Fruit fly (Drosophila melanogaster) whole organism, embryonic: Measurements from ENCODE around the gene CG15358.

ENCODE experiments used
- Atf3 ChIP-seq: fragments of 200-800 bp; sonication (Bioruptor generic); optimal IDR thresholded peaks from 3 replicates; lab custom pipeline; 2016; ENCODE audit warnings: missing biosample characterization, missing genetic modification characterization
- Bgb ChIP-seq: fragments of 200-800 bp; sonication (Bioruptor generic); IDR thresholded peaks from 2 replicates; pipeline ENCODE4 v1.3.6; 2022; ENCODE audit warnings: missing biosample characterization, missing genetic modification characterization; ENCODE audit not compliant: partially characterized antibody
- C15 ChIP-seq: fragments of 200-800 bp; sonication (Bioruptor generic); IDR thresholded peaks from 3 replicates; pipeline ENCODE4 v1.3.6; 2022; ENCODE audit warnings: missing biosample characterization, missing genetic modification characterization
- CG10267 ChIP-seq: fragments of 200-800 bp; sonication (Bioruptor generic); optimal IDR thresholded peaks from 2 replicates; lab custom pipeline; 2018; ENCODE audit warnings: missing biosample characterization, mild to moderate bottlenecking, missing genetic modification characterization, moderate library complexity
- CG10959 ChIP-seq: fragments of 200-800 bp; sonication (Bioruptor generic); IDR thresholded peaks from 2 replicates; pipeline ENCODE4 v1.3.6; 2022; ENCODE audit warnings: missing biosample characterization, missing genetic modification characterization
- CG11247 ChIP-seq: fragments of 200-800 bp; sonication (Bioruptor generic); IDR thresholded peaks from 2 replicates; pipeline ENCODE4 v1.3.6; 2022; ENCODE audit warnings: missing biosample characterization, missing genetic modification characterization
- CG13424 ChIP-seq: fragments of 200-800 bp; sonication (Bioruptor generic); optimal IDR thresholded peaks from 2 replicates; lab custom pipeline; 2019; ENCODE audit warnings: missing biosample characterization, mild to moderate bottlenecking, missing genetic modification characterization, moderate library complexity
- CG15601 ChIP-seq: fragments of 200-800 bp; sonication (Bioruptor generic); optimal IDR thresholded peaks from 3 replicates; lab custom pipeline; 2019; ENCODE audit warnings: missing biosample characterization, mild to moderate bottlenecking, missing genetic modification characterization, moderate library complexity
- CG1603 ChIP-seq: fragments of 200-800 bp; sonication (Bioruptor generic); optimal IDR thresholded peaks from 2 replicates; lab custom pipeline; 2019; ENCODE audit warnings: missing biosample characterization, mild to moderate bottlenecking, missing genetic modification characterization, moderate library complexity
- CG1832 ChIP-seq: fragments of 200-800 bp; sonication (Bioruptor generic); optimal IDR thresholded peaks from 2 replicates; lab custom pipeline; 2017; ENCODE audit warnings: missing biosample characterization, mild to moderate bottlenecking, missing genetic modification characterization, inconsistent platforms
- CG30020 ChIP-seq: fragments of 200-800 bp; optimal IDR thresholded peaks from 2 replicates; lab custom pipeline; 2019; ENCODE audit warnings: missing biosample characterization, mild to moderate bottlenecking, missing genetic modification characterization, moderate library complexity
- CG30403 ChIP-seq: fragments of 200-800 bp; sonication (Bioruptor generic); optimal IDR thresholded peaks from 3 replicates; lab custom pipeline; 2016; ENCODE audit warnings: missing biosample characterization, missing genetic modification characterization
- CG4328 ChIP-seq: fragments of 200-800 bp; sonication (Bioruptor generic); optimal IDR thresholded peaks from 3 replicates; lab custom pipeline; 2017; ENCODE audit warnings: missing biosample characterization, missing genetic modification reagents, missing genetic modification characterization
- CG4820 ChIP-seq: fragments of 200-800 bp; sonication (Bioruptor generic); optimal IDR thresholded peaks from 3 replicates; lab custom pipeline; 2016; ENCODE audit warnings: missing biosample characterization, missing genetic modification characterization
- CG7928 ChIP-seq: fragments of 200-800 bp; sonication (Bioruptor generic); optimal IDR thresholded peaks from 2 replicates; lab custom pipeline; 2017; ENCODE audit warnings: missing biosample characterization, mild to moderate bottlenecking, missing genetic modification characterization
- CG7987 ChIP-seq: fragments of 200-800 bp; sonication (Bioruptor generic); optimal IDR thresholded peaks from 2 replicates; lab custom pipeline; 2018; ENCODE audit warnings: missing biosample characterization, mild to moderate bottlenecking, missing genetic modification characterization, moderate library complexity
- CHES-1-like ChIP-seq: fragments of 200-800 bp; sonication (Bioruptor generic); optimal IDR thresholded peaks from 2 replicates; lab custom pipeline; 2016; ENCODE audit warnings: missing biosample characterization, missing genetic modification characterization
- Chrac-16 ChIP-seq: fragments of 200-800 bp; sonication (Bioruptor generic); optimal IDR thresholded peaks from 3 replicates; lab custom pipeline; 2016; ENCODE audit warnings: missing biosample characterization, missing genetic modification characterization
- Deaf1 ChIP-seq: fragments of 200-800 bp; optimal IDR thresholded peaks from 3 replicates; lab custom pipeline; 2019; ENCODE audit warnings: missing biosample characterization, mild to moderate bottlenecking, missing genetic modification characterization, moderate library complexity
- Dip2 ChIP-seq: fragments of 200-800 bp; sonication (Bioruptor generic); IDR thresholded peaks from 2 replicates; pipeline ENCODE4 v1.3.6; 2022; ENCODE audit warnings: missing biosample characterization, missing genetic modification characterization
- Fer1 ChIP-seq: fragments of 200-800 bp; sonication (Bioruptor generic); optimal IDR thresholded peaks from 2 replicates; lab custom pipeline; 2017; ENCODE audit warnings: missing biosample characterization, mild to moderate bottlenecking, missing genetic modification characterization
- HLHmδ ChIP-seq: fragments of 200-800 bp; sonication (Bioruptor generic); optimal IDR thresholded peaks from 2 replicates; lab custom pipeline; 2018; ENCODE audit warnings: missing biosample characterization, mild to moderate bottlenecking, missing genetic modification characterization, moderate library complexity
- HmgZ ChIP-seq: fragments of 200-800 bp; sonication (Bioruptor generic); optimal IDR thresholded peaks from 2 replicates; lab custom pipeline; 2018; ENCODE audit warnings: missing biosample characterization, mild to moderate bottlenecking, missing genetic modification characterization
- Hmr ChIP-seq: fragments of 200-800 bp; sonication (Bioruptor generic); optimal IDR thresholded peaks from 3 replicates; lab custom pipeline; 2017; ENCODE audit warnings: mild to moderate bottlenecking, missing biosample characterization, missing genetic modification reagents, missing genetic modification characterization
- Hmx ChIP-seq: fragments of 200-800 bp; sonication (Bioruptor generic); optimal IDR thresholded peaks from 2 replicates; lab custom pipeline; 2016; ENCODE audit warnings: missing biosample characterization, missing genetic modification characterization
- MTF-1 ChIP-seq: fragments of 200-800 bp; sonication (Bioruptor generic); optimal IDR thresholded peaks from 2 replicates; lab custom pipeline; 2018; ENCODE audit warnings: missing biosample characterization, mild to moderate bottlenecking, missing genetic modification characterization, borderline replicate concordance
- NC2β ChIP-seq: fragments of 200-800 bp; sonication (Bioruptor generic); optimal IDR thresholded peaks from 2 replicates; lab custom pipeline; 2016; ENCODE audit warnings: missing biosample characterization, missing genetic modification characterization
- Sry-β ChIP-seq: fragments of 200-800 bp; sonication (Bioruptor generic); optimal IDR thresholded peaks from 2 replicates; lab custom pipeline; 2018; ENCODE audit warnings: missing biosample characterization, mild to moderate bottlenecking, missing genetic modification characterization, moderate library complexity
- btn ChIP-seq: fragments of 200-800 bp; sonication (Bioruptor generic); optimal IDR thresholded peaks from 2 replicates; lab custom pipeline; 2016; ENCODE audit warnings: missing biosample characterization, missing genetic modification characterization
- cas ChIP-seq: fragments of 200-800 bp; sonication (Bioruptor generic); IDR thresholded peaks from 2 replicates; pipeline ENCODE4 v1.3.6; 2022; ENCODE audit warnings: missing biosample characterization, missing genetic modification characterization
- dmrt11E ChIP-seq: fragments of 200-800 bp; sonication (Bioruptor generic); optimal IDR thresholded peaks from 3 replicates; lab custom pipeline; 2018; ENCODE audit warnings: missing biosample characterization, mild to moderate bottlenecking, missing genetic modification characterization, moderate library complexity
- exex ChIP-seq: fragments of 200-800 bp; sonication (Bioruptor generic); optimal IDR thresholded peaks from 4 replicates; lab custom pipeline; 2018; ENCODE audit warnings: missing biosample characterization, mild to moderate bottlenecking, missing genetic modification characterization, moderate library complexity
- gem ChIP-seq: fragments of 200-800 bp; sonication (Bioruptor generic); optimal IDR thresholded peaks from 2 replicates; lab custom pipeline; 2019; ENCODE audit warnings: missing biosample characterization, mild to moderate bottlenecking, missing genetic modification characterization, moderate library complexity
- gsb ChIP-seq: fragments of 200-800 bp; sonication (Bioruptor generic); IDR thresholded peaks from 2 replicates; pipeline ENCODE4 v1.3.6; 2022; ENCODE audit warnings: missing biosample characterization, missing genetic modification characterization
- gsb-n ChIP-seq: fragments of 200-800 bp; sonication (Bioruptor generic); optimal IDR thresholded peaks from 3 replicates; lab custom pipeline; 2018; ENCODE audit warnings: missing biosample characterization, mild to moderate bottlenecking, missing genetic modification characterization
- hbn ChIP-seq: fragments of 200-800 bp; sonication (Bioruptor generic); IDR thresholded peaks from 2 replicates; pipeline ENCODE4 v1.3.6; 2022; ENCODE audit warnings: missing biosample characterization, missing genetic modification characterization; ENCODE audit not compliant: partially characterized antibody
- lov ChIP-seq, 2 experiments: fragments of 200-800 bp in 1 of 2; fragments of >200 bp in 1 of 2; sonication (Bioruptor generic) in 1 of 2; IDR thresholded peaks in 1 of 2; optimal IDR thresholded peaks in 1 of 2; 2 replicates in 1 of 2; 3 replicates in 1 of 2; pipeline versions ENCODE4 v1.3.6 to Lab custom; 2017 to 2022; ENCODE audit warnings: missing biosample characterization in 1 of 2, missing genetic modification characterization in 1 of 2
- mirr ChIP-seq: fragments of 200-800 bp; sonication (Bioruptor generic); optimal IDR thresholded peaks from 3 replicates; lab custom pipeline; 2018; ENCODE audit warnings: missing biosample characterization, mild to moderate bottlenecking, missing genetic modification characterization
- nom ChIP-seq: fragments of 200-800 bp; sonication (Bioruptor generic); optimal IDR thresholded peaks from 2 replicates; lab custom pipeline; 2017; ENCODE audit warnings: missing biosample characterization, missing genetic modification characterization, mild to moderate bottlenecking, moderate library complexity, missing genetic modification reagents
- oc ChIP-seq: fragments of 200-800 bp; sonication (Bioruptor generic); optimal IDR thresholded peaks from 2 replicates; lab custom pipeline; 2018; ENCODE audit warnings: missing biosample characterization, mild to moderate bottlenecking, missing genetic modification characterization, moderate library complexity
- odd ChIP-seq: fragments of 200-800 bp; sonication (Bioruptor generic); optimal IDR thresholded peaks from 2 replicates; lab custom pipeline; 2017; ENCODE audit warnings: missing biosample characterization, mild to moderate bottlenecking, missing genetic modification characterization
- pho ChIP-seq: fragments of 200-800 bp; sonication (Bioruptor generic); optimal IDR thresholded peaks from 2 replicates; lab custom pipeline; 2016; ENCODE audit warnings: missing biosample characterization, missing genetic modification characterization
- prd ChIP-seq, 3 experiments: fragments of >200 bp in 2 of 3; fragments of 200-800 bp in 1 of 3; sonication (Bioruptor generic) in 1 of 3; optimal IDR thresholded peaks in 2 of 3; IDR thresholded peaks in 1 of 3; 2 replicates in 2 of 3; 3 replicates in 1 of 3; pipeline versions ENCODE4 v1.3.6 to Lab custom; 2017 to 2022; ENCODE audit warnings: missing biosample characterization in 1 of 3, missing genetic modification characterization in 1 of 3
- sisA ChIP-seq: fragments of 200-800 bp; sonication (Bioruptor generic); IDR thresholded peaks from 2 replicates; pipeline ENCODE4 v1.3.6; 2022; ENCODE audit warnings: missing biosample characterization, missing genetic modification characterization
- twi ChIP-seq: fragments of 200-800 bp; optimal IDR thresholded peaks from 2 replicates; lab custom pipeline; 2019; ENCODE audit warnings: missing biosample characterization, mild to moderate bottlenecking, missing genetic modification characterization, moderate library complexity
- vnd ChIP-seq: fragments of 200-800 bp; sonication (Bioruptor generic); IDR thresholded peaks from 3 replicates; pipeline ENCODE4 v1.3.6; 2022; ENCODE audit warnings: missing biosample characterization, missing genetic modification characterization; ENCODE audit not compliant: partially characterized antibody
- zen2 ChIP-seq: fragments of 200-800 bp; sonication (Bioruptor generic); IDR thresholded peaks from 3 replicates; pipeline ENCODE4 v1.3.6; 2022; ENCODE audit warnings: missing biosample characterization, missing genetic modification characterization; ENCODE audit not compliant: partially characterized antibody

Gene CG15358

DNA sequence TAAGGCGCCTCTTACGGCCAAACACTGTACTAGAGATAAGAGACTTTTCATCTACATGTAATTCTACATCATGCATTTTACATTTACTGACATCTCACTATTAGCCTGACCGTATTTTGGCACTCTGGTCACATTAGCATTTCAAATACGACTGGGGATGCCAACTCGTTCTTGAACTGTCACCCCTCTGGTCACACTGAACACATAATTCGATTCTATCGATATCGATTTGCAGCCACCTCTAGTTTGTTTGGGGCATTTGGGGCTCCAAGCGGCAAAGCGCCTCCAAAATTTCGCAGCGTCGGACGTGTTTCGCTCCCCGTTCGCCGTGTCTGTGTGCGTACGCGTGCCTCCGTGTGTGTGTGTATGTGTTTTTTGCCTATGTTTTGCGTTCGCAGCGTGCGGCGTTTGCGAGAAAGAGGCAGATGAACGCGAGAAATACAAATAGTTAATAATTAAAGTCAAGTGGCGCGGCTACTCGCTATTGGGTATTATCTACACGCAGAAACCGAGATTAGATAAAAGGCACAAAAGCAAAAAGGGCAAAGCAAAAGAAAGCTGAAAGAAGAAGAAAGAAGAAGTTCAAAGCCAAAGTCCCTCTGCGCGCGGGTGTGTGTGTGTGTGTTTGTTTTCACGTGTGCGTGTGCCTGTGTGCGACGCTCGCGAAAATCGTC, 1.5 kb upstream of the CG15358 start, which contains the start of gene Wdr62 (continued):
- no peak for TF ChIP-seq CG10959
- TF ChIP-seq cas, result no peak
- TF ChIP-seq odd (GFP tag; lab: Kevin White, UChicago), result no peak
- TF ChIP-seq CG1832 (GFP tag; lab: Kevin White, UChicago), result no peak
- peak; percentile 22 for TF ChIP-seq CG4328
- peak; percentile 77 for TF ChIP-seq HLHmδ
- peak; percentile 82 for TF ChIP-seq CG1603 (tag; lab: Kevin White, UChicago)
- peak; percentile 40; the same call in 1 of the 2 replicates for TF ChIP-seq gsb
- TF ChIP-seq hbn (GFP tag; lab: Robert Waterston, UW), result peak; percentile 48; the same call in 1 of the 2 replicates
- peak; percentile 23; the same call in 2 of the 3 replicates for TF ChIP-seq zen2 (GFP tag; lab: Robert Waterston, UW)
- TF ChIP-seq pho, result peak; percentile 40
- TF ChIP-seq Chrac-16, result no peak
- TF ChIP-seq CG30403 (GFP tag; lab: Kevin White, UChicago), result peak; percentile 30
- peak; percentile 56 for TF ChIP-seq CG15601
- peak; percentile 39 for TF ChIP-seq gsb-n (tag; lab: Kevin White, UChicago)
- peak; percentile 51 for TF ChIP-seq MTF-1 (GFP tag; lab: Kevin White, UChicago)
- peak; percentile 74 for TF ChIP-seq mirr
- TF ChIP-seq gem (tag; lab: Kevin White, UChicago), result peak; percentile 21
- TF ChIP-seq btn, result no peak
- no peak for TF ChIP-seq lov (optimal IDR thresholded peaks at IDR 0.05; lab: Kevin White, UChicago)
- TF ChIP-seq lov (GFP tag; IDR thresholded peaks at IDR 0.05; lab: Robert Waterston, UW), result 0 out of 3 replicates have a peak, but pooled peaks have one; percentile 53
- TF ChIP-seq Bgb, result peak; percentile 90
- TF ChIP-seq dmrt11E (tag; lab: Kevin White, UChicago), result no peak
- TF ChIP-seq CG11247 (GFP tag; lab: Robert Waterston, UW), result no peak; the same call in 1 of the 2 replicates
- TF ChIP-seq twi (tag; lab: Kevin White, UChicago), result no peak
- TF ChIP-seq C15 (GFP tag; lab: Robert Waterston, UW), result no peak
- TF ChIP-seq Hmr (GFP tag; lab: Kevin White, UChicago), result peak; percentile 88
- no peak for TF ChIP-seq Atf3
- TF ChIP-seq CG4820 (GFP tag; lab: Kevin White, UChicago), result peak; percentile 20
- peak; percentile 75 for TF ChIP-seq nom (GFP tag; lab: Kevin White, UChicago)
- no peak for TF ChIP-seq CG7928 (GFP tag; lab: Kevin White, UChicago)
- TF ChIP-seq Hmx (GFP tag; lab: Kevin White, UChicago), result no peak
- TF ChIP-seq vnd, result peak; percentile 34; the same call in 1 of the 3 replicates
- TF ChIP-seq prd (optimal IDR thresholded peaks at IDR 0.05; lab: Kevin White, UChicago), result no peak
- TF ChIP-seq prd (GFP tag; IDR thresholded peaks at IDR 0.05; lab: Robert Waterston, UW), result 0 out of 3 replicates have a peak, but pooled peaks have one; percentile 6
- TF ChIP-seq CHES-1-like (GFP tag; lab: Kevin White, UChicago), result peak; percentile 80
- TF ChIP-seq oc (tag; lab: Kevin White, UChicago), result peak; percentile 78
- TF ChIP-seq NC2β (GFP tag; lab: Kevin White, UChicago), result peak; percentile 53
- no peak for TF ChIP-seq CG30020
- TF ChIP-seq exex (tag; lab: Kevin White, UChicago), result peak; percentile 57
- peak; percentile 74 for TF ChIP-seq CG7987 (GFP tag; lab: Kevin White, UChicago)
- TF ChIP-seq sisA, result 0 out of 2 replicates have a peak, but pooled peaks have one; percentile 11
- peak; percentile 27 for TF ChIP-seq CG13424 (tag; lab: Kevin White, UChicago)
- peak; percentile 72 for TF ChIP-seq HmgZ (tag; lab: Kevin White, UChicago)
- TF ChIP-seq Fer1, result peak; percentile 66
- TF ChIP-seq Dip2 (GFP tag; lab: Robert Waterston, UW), result no peak
- TF ChIP-seq Deaf1 (tag; lab: Kevin White, UChicago), result peak; percentile 30
- peak; percentile 68 for TF ChIP-seq CG10267
- no peak for TF ChIP-seq Sry-β
